Worm (Caenorhabditis elegans) whole organism, early embryonic: ENCODE data around the gene pho-7.

Source experiments
- B0310.2 ChIP-seq: sonication (generic microtip); optimal IDR thresholded peaks from 2 replicates; lab custom pipeline; 2016; ENCODE audit warnings: mild to moderate bottlenecking, missing genetic modification characterization, missing compliant biosample characterization
- F13C5.2 ChIP-seq: sonication (generic microtip); optimal IDR thresholded peaks from 2 replicates; lab custom pipeline; 2017; ENCODE audit warnings: mild to moderate bottlenecking, missing genetic modification characterization, inconsistent platforms, missing compliant biosample characterization
- aly-1 ChIP-seq: sonication (generic microtip); optimal IDR thresholded peaks from 2 replicates; lab custom pipeline; 2016; ENCODE audit warnings: missing genetic modification characterization, missing compliant biosample characterization
- ama-1 ChIP-seq: fragments of 150-350 bp; optimal IDR thresholded peaks from 2 replicates; lab custom pipeline; 2014
- ceh-13 ChIP-seq: fragments of 200-800 bp; sonication (Bioruptor generic); optimal IDR thresholded peaks from 2 replicates; lab custom pipeline; 2018; ENCODE audit warnings: mild to moderate bottlenecking, missing genetic modification characterization, missing compliant biosample characterization
- ceh-36 ChIP-seq: sonication (generic microtip); optimal IDR thresholded peaks from 2 replicates; lab custom pipeline; 2016; ENCODE audit warnings: missing genetic modification characterization, inconsistent platforms, missing compliant biosample characterization
- ets-7 ChIP-seq: sonication (generic microtip); optimal IDR thresholded peaks from 2 replicates; lab custom pipeline; 2016; ENCODE audit warnings: missing genotype, missing genetic modification characterization, missing compliant biosample characterization
- flt-1 ChIP-seq: fragments of 200-800 bp; sonication (Bioruptor generic); IDR thresholded peaks from 2 replicates; pipeline ENCODE4 v1.3.6; 2022; ENCODE audit warnings: missing genetic modification characterization, missing compliant biosample characterization
- hmbx-1 ChIP-seq: sonication (generic microtip); optimal IDR thresholded peaks from 2 replicates; lab custom pipeline; 2016; ENCODE audit warnings: mild to moderate bottlenecking, missing genetic modification characterization, missing compliant biosample characterization
- hmg-4 ChIP-seq: fragments of 200-800 bp; sonication (Bioruptor generic); optimal IDR thresholded peaks from 2 replicates; lab custom pipeline; 2018; ENCODE audit warnings: mild to moderate bottlenecking, missing genetic modification characterization, missing compliant biosample characterization
- hnd-1 ChIP-seq: sonication (generic microtip); optimal IDR thresholded peaks from 2 replicates; lab custom pipeline; 2016; ENCODE audit warnings: missing genetic modification characterization, missing compliant biosample characterization
- pes-1 ChIP-seq: fragments of 200-800 bp; sonication (Bioruptor generic); IDR thresholded peaks from 2 replicates; pipeline ENCODE4 v1.3.6; 2022; ENCODE audit warnings: missing genetic modification reagents, missing genetic modification characterization, missing compliant biosample characterization
- scrt-1 ChIP-seq: fragments of 200-800 bp; sonication (Bioruptor generic); IDR thresholded peaks from 2 replicates; pipeline ENCODE4 v1.3.6; 2022; ENCODE audit warnings: missing genetic modification characterization, missing compliant biosample characterization
- sea-1 ChIP-seq: fragments of 200-800 bp; sonication (Bioruptor generic); conservative IDR thresholded peaks from 2 replicates; pipeline ENCODE4 v1.3.6; 2022; ENCODE audit warnings: missing genetic modification characterization, missing compliant biosample characterization
- tbx-11 ChIP-seq: fragments of 200-800 bp; sonication (Bioruptor generic); IDR thresholded peaks from 2 replicates; pipeline ENCODE4 v1.3.6; 2022; ENCODE audit warnings: missing genetic modification characterization, missing compliant biosample characterization
- tbx-37 ChIP-seq: fragments of 200-800 bp; sonication (Bioruptor generic); conservative IDR thresholded peaks from 2 replicates; pipeline ENCODE4 v1.3.6; 2022; ENCODE audit warnings: missing genetic modification reagents, missing genetic modification characterization, missing compliant biosample characterization
- tra-4 ChIP-seq: sonication (generic microtip); optimal IDR thresholded peaks from 2 replicates; lab custom pipeline; 2017; ENCODE audit warnings: missing genetic modification characterization, missing compliant biosample characterization

Gene pho-7

DNA sequence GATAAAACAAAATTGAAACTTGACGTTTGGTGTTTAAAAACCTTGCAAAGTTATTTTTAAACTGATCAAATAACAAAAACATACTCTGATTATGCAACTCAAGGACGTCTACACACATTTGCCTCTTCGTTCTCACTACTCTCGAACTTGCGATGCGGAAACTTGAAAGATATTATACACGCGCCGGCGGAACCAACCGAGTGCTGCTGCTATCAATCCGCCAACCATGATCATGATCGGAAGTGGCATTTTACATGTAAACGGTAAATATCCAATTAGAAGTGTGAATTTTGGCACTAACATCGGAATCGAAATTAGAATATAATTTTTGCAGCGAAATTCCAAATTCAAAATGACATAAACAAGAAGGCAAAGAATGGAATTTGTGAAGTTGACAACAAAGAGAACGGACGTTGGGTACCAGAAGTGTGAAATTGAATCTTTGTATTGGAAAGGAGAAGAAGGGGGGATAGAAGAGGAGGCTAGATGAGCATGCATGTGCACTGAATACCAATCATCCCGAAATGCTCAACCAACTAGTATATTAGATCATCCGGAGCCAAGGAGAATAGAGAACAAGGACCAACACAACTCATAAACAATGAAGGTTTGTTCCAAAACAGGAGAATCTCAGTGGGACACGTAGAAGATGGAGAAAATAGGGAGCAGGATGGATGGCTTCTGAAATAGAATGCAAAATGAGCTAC lies 7.7 kb downstream of the pho-7 start:
- TF ChIP-seq tbx-11 (GFP tag; lab: Robert Waterston, UW): no peak
- no peak for TF ChIP-seq sea-1 (GFP tag; lab: Robert Waterston, UW)
- TF ChIP-seq tra-4: no peak
- TF ChIP-seq hmg-4 (GFP tag; lab: Kevin White, UChicago): no peak
- no peak for TF ChIP-seq F13C5.2 (tag; lab: Kevin White, UChicago)
- no peak for TF ChIP-seq ets-7 (tag; lab: Kevin White, UChicago)
- no peak for TF ChIP-seq flt-1 (GFP tag; lab: Robert Waterston, UW)
- TF ChIP-seq ama-1 (lab: Kevin White, UChicago): no peak
- no peak for TF ChIP-seq ceh-36 (tag; lab: Kevin White, UChicago)
- no peak for TF ChIP-seq B0310.2 (tag; lab: Kevin White, UChicago)
- no peak for TF ChIP-seq ceh-13 (GFP tag; lab: Kevin White, UChicago)

DNA sequence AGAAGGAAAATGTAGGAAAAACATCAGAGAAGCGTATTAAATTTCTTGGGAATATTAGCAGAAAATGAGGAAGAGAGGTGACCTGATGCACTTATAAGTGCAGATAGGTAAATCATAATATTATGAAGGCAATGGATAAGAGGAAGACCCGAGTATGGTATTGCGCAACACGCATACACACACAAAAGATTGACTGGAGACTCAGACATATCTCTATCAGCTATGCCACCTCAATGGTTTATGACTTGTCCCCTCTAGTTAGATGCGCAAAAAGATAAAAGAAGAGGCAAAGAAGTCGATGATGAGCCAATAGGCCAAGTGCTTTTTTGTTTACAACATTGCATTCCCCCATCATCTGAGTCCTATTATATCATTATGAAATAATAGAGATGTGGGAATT lies 9.1 kb downstream of the pho-7 start:
- peak; percentile 18 for TF ChIP-seq hmg-4 (GFP tag; lab: Kevin White, UChicago)
- no peak for TF ChIP-seq pes-1 (GFP tag; lab: Robert Waterston, UW)
- TF ChIP-seq ets-7 (tag; lab: Kevin White, UChicago): no peak

DNA sequence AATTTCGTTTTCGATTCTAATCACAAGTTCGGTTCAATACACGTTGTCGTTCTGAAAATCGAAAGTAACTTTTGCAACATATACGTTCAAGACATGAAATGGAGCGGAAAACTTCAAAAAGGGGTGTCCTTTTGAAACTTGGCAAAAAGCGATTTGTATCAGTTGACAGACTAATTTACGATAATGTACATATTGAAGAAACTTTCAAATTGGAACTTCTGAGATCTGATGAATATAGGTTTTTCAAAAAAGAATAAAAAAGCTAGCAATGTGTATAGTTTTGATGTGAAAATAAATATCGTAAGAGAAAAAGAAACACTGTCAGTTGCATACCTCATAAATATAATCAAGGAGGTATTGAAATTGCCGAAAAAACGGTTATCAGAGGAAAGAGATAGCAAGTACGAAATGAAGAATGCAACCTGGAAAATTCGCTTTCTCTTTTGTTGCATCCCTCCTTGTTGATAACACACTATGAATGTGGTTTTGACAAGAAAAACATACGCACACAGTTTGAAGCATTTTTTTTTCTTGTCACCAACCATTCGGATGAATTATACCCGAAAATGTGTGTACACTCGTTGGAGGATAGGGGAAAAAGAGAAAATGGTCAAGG lies 12.1 kb downstream of the pho-7 start, which contains the start of gene dgn-1:
dgn-1 (minus strand) TSS at position 51 of the 616 bp plus-strand sequence.
- TF ChIP-seq pes-1 (GFP tag; lab: Robert Waterston, UW) (no peak), aly-1 (no peak), ceh-13 (GFP tag; lab: Kevin White, UChicago) (no peak), ama-1 (lab: Kevin White, UChicago) (no peak), flt-1 (GFP tag; lab: Robert Waterston, UW) (no peak), tra-4 (no peak), tbx-11 (GFP tag; lab: Robert Waterston, UW) (no peak), scrt-1 (no peak), hmbx-1 (tag; lab: Kevin White, UChicago) (no peak), B0310.2 (tag; lab: Kevin White, UChicago) (no peak), F13C5.2 (tag; lab: Kevin White, UChicago) (no peak), hnd-1 (tag; lab: Kevin White, UChicago) (no peak), tbx-37 (GFP tag; lab: Robert Waterston, UW) (no peak), sea-1 (GFP tag; lab: Robert Waterston, UW) (no peak), ceh-36 (tag; lab: Kevin White, UChicago) (no peak), hmg-4 (GFP tag; lab: Kevin White, UChicago) (no peak), ets-7 (tag; lab: Kevin White, UChicago) (no peak)

DNA sequence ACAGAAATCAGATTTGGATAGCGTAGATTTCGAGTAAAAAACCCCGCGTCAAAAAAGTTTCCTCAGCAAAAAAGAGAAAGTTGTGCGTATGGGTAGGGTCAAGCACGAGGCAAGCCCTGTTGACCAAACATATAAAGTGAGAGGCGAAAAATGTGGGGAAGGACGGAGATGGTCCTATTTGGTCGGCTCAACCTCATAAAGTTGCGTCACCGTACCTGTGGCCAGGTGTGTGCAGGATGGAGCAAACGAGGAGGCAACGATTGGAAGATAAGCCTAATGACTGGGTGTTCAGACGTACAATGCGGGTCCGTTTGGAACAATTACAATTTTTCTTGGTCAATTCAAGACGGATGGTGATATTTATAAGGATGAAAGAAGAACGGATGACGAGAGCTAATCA lies 14.0 kb downstream of the pho-7 start:
- TF ChIP-seq aly-1 (peak; percentile 30), hnd-1 (tag; lab: Kevin White, UChicago) (no peak), tra-4 (no peak), flt-1 (GFP tag; lab: Robert Waterston, UW) (no peak)

DNA sequence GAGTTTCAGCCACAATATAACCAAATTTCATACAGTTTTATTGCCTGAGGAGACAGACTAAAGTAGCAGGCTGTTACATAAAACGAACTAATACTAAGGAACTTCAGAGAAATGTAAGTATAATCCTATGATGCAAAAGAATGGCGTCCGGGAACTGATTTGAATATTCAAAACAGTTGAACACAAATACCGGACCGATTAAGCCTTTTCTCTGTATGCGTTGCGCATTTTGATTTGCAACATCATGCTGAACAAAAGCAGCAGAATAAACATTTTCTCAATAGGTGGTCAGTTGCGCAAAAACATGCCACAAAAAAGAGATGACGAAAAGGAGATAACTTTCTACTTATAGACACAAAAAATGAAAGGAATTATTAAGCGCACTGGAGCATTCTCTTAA lies 17.1 kb downstream of the pho-7 start:
- no peak for TF ChIP-seq ama-1 (lab: Kevin White, UChicago)
- TF ChIP-seq ets-7 (tag; lab: Kevin White, UChicago): no peak
- no peak for TF ChIP-seq sea-1 (GFP tag; lab: Robert Waterston, UW)
- no peak for TF ChIP-seq flt-1 (GFP tag; lab: Robert Waterston, UW)
- no peak for TF ChIP-seq pes-1 (GFP tag; lab: Robert Waterston, UW)
- TF ChIP-seq tbx-37 (GFP tag; lab: Robert Waterston, UW): no peak
- TF ChIP-seq hnd-1 (tag; lab: Kevin White, UChicago): no peak
- TF ChIP-seq B0310.2 (tag; lab: Kevin White, UChicago): no peak

DNA sequence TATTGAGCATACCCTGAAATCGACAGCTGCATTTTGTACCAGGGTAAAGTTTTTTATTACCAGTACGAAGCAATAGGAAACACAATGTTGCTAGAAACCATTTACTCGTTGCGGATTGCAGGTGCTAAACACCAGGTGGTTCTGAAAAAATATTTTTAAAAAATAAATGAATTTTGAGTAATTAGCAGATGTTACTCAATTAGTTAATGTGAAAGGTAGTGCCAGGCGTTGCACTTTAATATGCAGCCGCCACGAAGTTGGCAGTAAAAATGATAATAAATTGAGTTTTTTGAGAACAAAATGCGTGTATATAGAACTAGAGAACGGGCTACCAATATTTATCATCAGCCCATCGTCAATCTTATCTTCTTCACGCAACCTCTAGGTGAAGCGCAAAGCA lies 21.5 kb downstream of the pho-7 start, which contains the start of gene nstp-9:
nstp-9 (minus strand) TSS at position 101 of the 400 bp plus-strand sequence.
- TF ChIP-seq sea-1 (GFP tag; lab: Robert Waterston, UW) (no peak), B0310.2 (tag; lab: Kevin White, UChicago) (no peak), aly-1 (no peak), flt-1 (GFP tag; lab: Robert Waterston, UW) (no peak), tra-4 (no peak), ceh-36 (tag; lab: Kevin White, UChicago) (no peak), F13C5.2 (tag; lab: Kevin White, UChicago) (no peak), ets-7 (tag; lab: Kevin White, UChicago) (no peak), ama-1 (lab: Kevin White, UChicago) (no peak), hmbx-1 (tag; lab: Kevin White, UChicago) (no peak), scrt-1 (no peak), hmg-4 (GFP tag; lab: Kevin White, UChicago) (no peak), tbx-37 (GFP tag; lab: Robert Waterston, UW) (no peak), tbx-11 (GFP tag; lab: Robert Waterston, UW) (no peak), ceh-13 (GFP tag; lab: Kevin White, UChicago) (no peak)

DNA sequence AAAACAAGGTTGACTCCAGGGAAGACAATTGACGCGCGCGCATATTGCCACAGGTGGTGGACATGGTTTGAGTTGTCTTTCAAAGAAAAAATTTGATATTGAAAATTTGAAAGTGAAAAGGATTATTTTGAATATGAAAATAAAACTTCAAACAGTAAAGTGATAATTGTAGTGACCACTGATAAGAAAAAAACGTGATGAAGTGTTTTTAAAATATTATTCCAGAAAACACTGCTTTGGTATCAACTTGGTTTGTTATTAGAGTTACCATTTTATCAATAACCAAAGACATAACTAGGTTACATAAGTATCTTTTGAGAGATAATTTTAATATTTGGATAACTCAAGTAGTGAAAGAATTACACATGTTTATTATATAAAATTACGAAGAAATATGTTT lies 25.0 kb downstream of the pho-7 start:
- no peak for TF ChIP-seq tbx-11 (GFP tag; lab: Robert Waterston, UW)
- no peak for TF ChIP-seq tra-4
- no peak for TF ChIP-seq aly-1
- TF ChIP-seq B0310.2 (tag; lab: Kevin White, UChicago): no peak
- no peak for TF ChIP-seq ama-1 (lab: Kevin White, UChicago)
- TF ChIP-seq pes-1 (GFP tag; lab: Robert Waterston, UW): no peak
- no peak for TF ChIP-seq flt-1 (GFP tag; lab: Robert Waterston, UW)
- TF ChIP-seq tbx-37 (GFP tag; lab: Robert Waterston, UW): no peak
- TF ChIP-seq ets-7 (tag; lab: Kevin White, UChicago): no peak
- TF ChIP-seq scrt-1: no peak
- TF ChIP-seq F13C5.2 (tag; lab: Kevin White, UChicago): no peak
- TF ChIP-seq sea-1 (GFP tag; lab: Robert Waterston, UW): no peak
